Fruit fly (Drosophila melanogaster) whole organism: ENCODE results near the gene CG31326.

ENCODE experiments used
- EcR ChIP-seq, 2 experiments: fragments of >200 bp; optimal IDR thresholded peaks; 2 replicates each; lab custom pipeline; 2017; ENCODE audit warnings: missing biosample characterization in 2 of 2, missing genetic modification characterization in 2 of 2, missing genetic modification reagents in 2 of 2
- pan ChIP-seq: fragments of >200 bp; optimal IDR thresholded peaks from 2 replicates; lab custom pipeline; 2017
- usp ChIP-seq: fragments of >200 bp; optimal IDR thresholded peaks from 2 replicates; lab custom pipeline; 2017; ENCODE audit warnings: missing biosample characterization, missing genetic modification characterization, mixed read lengths

DNA sequence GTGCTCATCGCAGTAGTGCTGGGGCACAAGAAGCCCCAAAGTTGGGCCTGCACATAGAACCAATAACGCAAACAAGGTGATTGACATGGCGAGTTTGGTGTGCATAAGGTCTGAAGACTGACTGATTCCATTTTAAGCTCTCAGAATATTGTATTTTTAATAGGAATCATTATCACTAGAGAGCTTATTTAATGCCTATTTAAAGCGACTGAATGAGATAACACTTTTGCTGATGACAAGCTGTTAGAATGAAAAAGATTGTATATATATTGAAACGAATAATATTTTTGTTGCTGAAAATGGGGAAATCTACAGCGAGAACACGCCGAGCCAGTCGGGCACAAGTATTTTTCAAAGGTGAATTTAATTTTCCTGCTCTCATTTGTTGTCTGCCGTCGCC is 25.4 kb upstream of the CG31326 start, which contains the start of gene CG9616:
- TF ChIP-seq pan (lab: Kevin White, UChicago), result no peak
- no peak for TF ChIP-seq usp
- no peak for TF ChIP-seq EcR (GFP tag; optimal IDR thresholded peaks at IDR 0.05; lab: Kevin White, UChicago)
